Fruit fly (Drosophila melanogaster) whole organism, embryonic: ENCODE measurements around the gene tau.

Experiments used
- Atf-2 ChIP-seq: fragments of 200-800 bp; sonication (Bioruptor generic); optimal IDR thresholded peaks from 2 replicates; lab custom pipeline; 2016; ENCODE audit warnings: missing biosample characterization, missing genetic modification characterization
- BEAF-32 ChIP-seq: fragments of 200-800 bp; sonication (Bioruptor generic); optimal IDR thresholded peaks from 3 replicates; lab custom pipeline; 2017; ENCODE audit warnings: missing biosample characterization, missing genetic modification characterization, mild to moderate bottlenecking, moderate library complexity, missing genetic modification reagents
- Bgb ChIP-seq: fragments of 200-800 bp; sonication (Bioruptor generic); IDR thresholded peaks from 2 replicates; pipeline ENCODE4 v1.3.6; 2022; ENCODE audit warnings: missing biosample characterization, missing genetic modification characterization; ENCODE audit not compliant: partially characterized antibody
- CG10979 ChIP-seq: fragments of 200-800 bp; sonication (Bioruptor generic); optimal IDR thresholded peaks from 2 replicates; lab custom pipeline; 2018; ENCODE audit warnings: missing biosample characterization, mild to moderate bottlenecking, missing genetic modification characterization, moderate library complexity
- CG11093 ChIP-seq: fragments of 200-800 bp; sonication (Bioruptor generic); IDR thresholded peaks from 3 replicates; pipeline ENCODE4 v1.3.6; 2022; ENCODE audit warnings: missing biosample characterization, missing genetic modification characterization
- CG12219 ChIP-seq: fragments of 200-800 bp; sonication (Bioruptor generic); optimal IDR thresholded peaks from 3 replicates; lab custom pipeline; 2018; ENCODE audit warnings: missing biosample characterization, mild to moderate bottlenecking, missing genetic modification characterization
- CG12299 ChIP-seq: fragments of 200-800 bp; sonication (Bioruptor generic); optimal IDR thresholded peaks from 2 replicates; lab custom pipeline; 2018; ENCODE audit warnings: missing biosample characterization, mild to moderate bottlenecking, missing genetic modification characterization
- CG12391 ChIP-seq: fragments of 200-800 bp; sonication (Bioruptor generic); optimal IDR thresholded peaks from 3 replicates; lab custom pipeline; 2018; ENCODE audit warnings: missing biosample characterization, mild to moderate bottlenecking, missing genetic modification characterization, moderate library complexity
- CG13424 ChIP-seq: fragments of 200-800 bp; sonication (Bioruptor generic); optimal IDR thresholded peaks from 2 replicates; lab custom pipeline; 2019; ENCODE audit warnings: missing biosample characterization, mild to moderate bottlenecking, missing genetic modification characterization, moderate library complexity
- CG15269 ChIP-seq: fragments of 200-800 bp; sonication (Bioruptor generic); optimal IDR thresholded peaks from 2 replicates; lab custom pipeline; 2018; ENCODE audit warnings: missing biosample characterization, mild to moderate bottlenecking, missing genetic modification characterization, moderate library complexity
- CG1529 ChIP-seq: fragments of 200-800 bp; sonication (Bioruptor generic); optimal IDR thresholded peaks from 3 replicates; lab custom pipeline; 2018; ENCODE audit warnings: missing biosample characterization, missing genetic modification characterization
- CG17612 ChIP-seq: fragments of 200-800 bp; sonication (Bioruptor generic); IDR thresholded peaks from 2 replicates; pipeline ENCODE4 v1.3.6; 2022; ENCODE audit warnings: missing biosample characterization, missing genetic modification characterization
- CG18011 ChIP-seq: fragments of 200-800 bp; sonication (Bioruptor generic); optimal IDR thresholded peaks from 2 replicates; lab custom pipeline; 2017; ENCODE audit warnings: missing biosample characterization, missing genetic modification characterization, mild to moderate bottlenecking, moderate library complexity, missing genotype
- CG18619 ChIP-seq: fragments of 200-800 bp; sonication (Bioruptor generic); optimal IDR thresholded peaks from 3 replicates; lab custom pipeline; 2017; ENCODE audit warnings: missing biosample characterization, mild to moderate bottlenecking, missing genetic modification characterization
- CG2202 ChIP-seq: fragments of 200-800 bp; sonication (Bioruptor generic); optimal IDR thresholded peaks from 2 replicates; lab custom pipeline; 2018; ENCODE audit warnings: missing biosample characterization, mild to moderate bottlenecking, missing genetic modification characterization
- CG2712 ChIP-seq: fragments of 200-800 bp; optimal IDR thresholded peaks from 3 replicates; lab custom pipeline; 2019; ENCODE audit warnings: missing biosample characterization, mild to moderate bottlenecking, missing genetic modification characterization, moderate library complexity
- CG2875 ChIP-seq: fragments of 200-800 bp; sonication (Bioruptor generic); optimal IDR thresholded peaks from 2 replicates; lab custom pipeline; 2017; ENCODE audit warnings: missing biosample characterization, mild to moderate bottlenecking, missing genetic modification characterization, missing genetic modification reagents
- CG34422 ChIP-seq: fragments of 200-800 bp; sonication (Bioruptor generic); IDR thresholded peaks from 3 replicates; pipeline ENCODE4 v1.3.6; 2022; ENCODE audit warnings: missing biosample characterization, missing genetic modification characterization
- CG3995 ChIP-seq: fragments of 200-800 bp; sonication (Bioruptor generic); optimal IDR thresholded peaks from 3 replicates; lab custom pipeline; 2016; ENCODE audit warnings: missing biosample characterization, missing genetic modification characterization
- CG4328 ChIP-seq: fragments of 200-800 bp; sonication (Bioruptor generic); optimal IDR thresholded peaks from 3 replicates; lab custom pipeline; 2017; ENCODE audit warnings: missing biosample characterization, missing genetic modification reagents, missing genetic modification characterization
- CG4404 ChIP-seq: fragments of 200-800 bp; sonication (Bioruptor generic); IDR thresholded peaks from 2 replicates; pipeline ENCODE4 v1.3.6; 2022; ENCODE audit warnings: missing biosample characterization, missing genetic modification characterization
- CG4707 ChIP-seq: fragments of 200-800 bp; sonication (Bioruptor generic); optimal IDR thresholded peaks from 2 replicates; lab custom pipeline; 2018; ENCODE audit warnings: missing biosample characterization, mild to moderate bottlenecking, missing genetic modification characterization, moderate library complexity
- CG6654 ChIP-seq: fragments of 200-800 bp; sonication (Bioruptor generic); optimal IDR thresholded peaks from 2 replicates; lab custom pipeline; 2017; ENCODE audit warnings: missing biosample characterization, mild to moderate bottlenecking, missing genetic modification characterization
- CG6765 ChIP-seq: fragments of 200-800 bp; sonication (Bioruptor generic); optimal IDR thresholded peaks from 3 replicates; lab custom pipeline; 2017; ENCODE audit warnings: missing biosample characterization, mild to moderate bottlenecking, missing genetic modification characterization
- CG7963 ChIP-seq: fragments of 200-800 bp; sonication (Bioruptor generic); IDR thresholded peaks from 3 replicates; pipeline ENCODE4 v1.3.6; 2022; ENCODE audit warnings: missing biosample characterization, missing genetic modification characterization; ENCODE audit not compliant: partially characterized antibody
- CG9437 ChIP-seq: fragments of 200-800 bp; sonication (Bioruptor generic); optimal IDR thresholded peaks from 2 replicates; lab custom pipeline; 2018; ENCODE audit warnings: missing biosample characterization, mild to moderate bottlenecking, missing genetic modification characterization
- CrebB ChIP-seq: fragments of 200-800 bp; sonication (Bioruptor generic); optimal IDR thresholded peaks from 3 replicates; lab custom pipeline; 2018; ENCODE audit warnings: missing biosample characterization, mild to moderate bottlenecking, missing genetic modification characterization
- E2f1 ChIP-seq: fragments of 200-800 bp; sonication (Bioruptor generic); IDR thresholded peaks from 2 replicates; pipeline ENCODE4 v1.3.6; 2022; ENCODE audit warnings: missing biosample characterization, missing genetic modification characterization
- HLHmδ ChIP-seq: fragments of 200-800 bp; sonication (Bioruptor generic); optimal IDR thresholded peaks from 2 replicates; lab custom pipeline; 2018; ENCODE audit warnings: missing biosample characterization, mild to moderate bottlenecking, missing genetic modification characterization, moderate library complexity
- Lhr ChIP-seq: fragments of 200-800 bp; sonication (Bioruptor generic); optimal IDR thresholded peaks from 3 replicates; lab custom pipeline; 2017; ENCODE audit warnings: mild to moderate bottlenecking, missing biosample characterization, missing genetic modification reagents, missing genetic modification characterization
- Pdp1 ChIP-seq, 2 experiments: fragments of 200-800 bp; sonication (Bioruptor generic); optimal IDR thresholded peaks; 3 replicates each; lab custom pipeline; 2016; ENCODE audit warnings: missing biosample characterization in 2 of 2, missing genetic modification characterization in 2 of 2, mild to moderate bottlenecking in 1 of 2, moderate library complexity in 1 of 2
- Trl ChIP-seq, 3 experiments: fragments of >200 bp in 2 of 3; fragments of 200-800 bp in 1 of 3; sonication (Bioruptor generic) in 1 of 3; optimal IDR thresholded peaks; 2 replicates in 1 of 3; 3 replicates in 2 of 3; lab custom pipeline; 2016 to 2017; ENCODE audit warnings: missing biosample characterization in 1 of 3, missing genetic modification characterization in 1 of 3
- btn ChIP-seq: fragments of 200-800 bp; sonication (Bioruptor generic); optimal IDR thresholded peaks from 2 replicates; lab custom pipeline; 2016; ENCODE audit warnings: missing biosample characterization, missing genetic modification characterization
- chn ChIP-seq: fragments of 200-800 bp; sonication (Bioruptor generic); optimal IDR thresholded peaks from 2 replicates; lab custom pipeline; 2016; ENCODE audit warnings: missing biosample characterization, missing genetic modification characterization
- dmrt11E ChIP-seq: fragments of 200-800 bp; sonication (Bioruptor generic); optimal IDR thresholded peaks from 3 replicates; lab custom pipeline; 2018; ENCODE audit warnings: missing biosample characterization, mild to moderate bottlenecking, missing genetic modification characterization, moderate library complexity
- dysf ChIP-seq: fragments of 200-800 bp; sonication (Bioruptor generic); IDR thresholded peaks from 3 replicates; pipeline ENCODE4 v1.3.6; 2022; ENCODE audit warnings: missing biosample characterization, missing genetic modification characterization
- gce ChIP-seq: fragments of 200-800 bp; sonication (Bioruptor generic); IDR thresholded peaks from 3 replicates; pipeline ENCODE4 v1.3.6; 2022; ENCODE audit warnings: missing biosample characterization, missing genetic modification characterization
- gfzf ChIP-seq: fragments of 200-800 bp; sonication (Bioruptor generic); optimal IDR thresholded peaks from 2 replicates; lab custom pipeline; 2016; ENCODE audit warnings: missing biosample characterization, mild to moderate bottlenecking, missing genetic modification characterization, moderate library complexity
- mam ChIP-seq: fragments of 200-800 bp; sonication (Bioruptor generic); optimal IDR thresholded peaks from 3 replicates; lab custom pipeline; 2016; ENCODE audit warnings: missing biosample characterization, missing genetic modification characterization
- org-1 ChIP-seq: fragments of 200-800 bp; sonication (Bioruptor generic); optimal IDR thresholded peaks from 2 replicates; lab custom pipeline; 2017; ENCODE audit warnings: missing biosample characterization, missing genetic modification characterization
- otp ChIP-seq: fragments of 200-800 bp; sonication (Bioruptor generic); IDR thresholded peaks from 3 replicates; pipeline ENCODE4, ENCODE4 v1.3.6; 2022; ENCODE audit warnings: missing biosample characterization, missing genetic modification characterization
- prd ChIP-seq, 3 experiments: fragments of >200 bp in 2 of 3; fragments of 200-800 bp in 1 of 3; sonication (Bioruptor generic) in 1 of 3; optimal IDR thresholded peaks in 2 of 3; IDR thresholded peaks in 1 of 3; 2 replicates in 2 of 3; 3 replicates in 1 of 3; pipeline versions ENCODE4 v1.3.6 to Lab custom; 2017 to 2022; ENCODE audit warnings: missing biosample characterization in 1 of 3, missing genetic modification characterization in 1 of 3
- pzg ChIP-seq: fragments of 200-800 bp; sonication (Bioruptor generic); optimal IDR thresholded peaks from 3 replicates; lab custom pipeline; 2018; ENCODE audit warnings: missing biosample characterization, mild to moderate bottlenecking, missing genetic modification characterization, moderate library complexity
- row ChIP-seq: fragments of 200-800 bp; sonication (Bioruptor generic); IDR thresholded peaks from 3 replicates; pipeline ENCODE4 v1.3.6; 2022; ENCODE audit warnings: missing biosample characterization, missing genetic modification characterization
- sd ChIP-seq: fragments of 200-800 bp; sonication (Bioruptor generic); optimal IDR thresholded peaks from 3 replicates; lab custom pipeline; 2018; ENCODE audit warnings: missing biosample characterization, mild to moderate bottlenecking, missing genetic modification characterization, moderate library complexity
- sim ChIP-seq: fragments of 200-800 bp; sonication (Bioruptor generic); IDR thresholded peaks from 2 replicates; pipeline ENCODE4 v1.3.6; 2022; ENCODE audit warnings: missing biosample characterization, missing genetic modification characterization
- sob ChIP-seq: fragments of 200-800 bp; sonication (Bioruptor generic); IDR thresholded peaks from 2 replicates; pipeline ENCODE4 v1.3.6; 2022; ENCODE audit warnings: missing biosample characterization, missing genetic modification characterization
- stwl ChIP-seq: fragments of 200-800 bp; sonication (Bioruptor generic); optimal IDR thresholded peaks from 3 replicates; lab custom pipeline; 2018; ENCODE audit warnings: missing biosample characterization, mild to moderate bottlenecking, missing genetic modification characterization, moderate library complexity

tau gene

DNA sequence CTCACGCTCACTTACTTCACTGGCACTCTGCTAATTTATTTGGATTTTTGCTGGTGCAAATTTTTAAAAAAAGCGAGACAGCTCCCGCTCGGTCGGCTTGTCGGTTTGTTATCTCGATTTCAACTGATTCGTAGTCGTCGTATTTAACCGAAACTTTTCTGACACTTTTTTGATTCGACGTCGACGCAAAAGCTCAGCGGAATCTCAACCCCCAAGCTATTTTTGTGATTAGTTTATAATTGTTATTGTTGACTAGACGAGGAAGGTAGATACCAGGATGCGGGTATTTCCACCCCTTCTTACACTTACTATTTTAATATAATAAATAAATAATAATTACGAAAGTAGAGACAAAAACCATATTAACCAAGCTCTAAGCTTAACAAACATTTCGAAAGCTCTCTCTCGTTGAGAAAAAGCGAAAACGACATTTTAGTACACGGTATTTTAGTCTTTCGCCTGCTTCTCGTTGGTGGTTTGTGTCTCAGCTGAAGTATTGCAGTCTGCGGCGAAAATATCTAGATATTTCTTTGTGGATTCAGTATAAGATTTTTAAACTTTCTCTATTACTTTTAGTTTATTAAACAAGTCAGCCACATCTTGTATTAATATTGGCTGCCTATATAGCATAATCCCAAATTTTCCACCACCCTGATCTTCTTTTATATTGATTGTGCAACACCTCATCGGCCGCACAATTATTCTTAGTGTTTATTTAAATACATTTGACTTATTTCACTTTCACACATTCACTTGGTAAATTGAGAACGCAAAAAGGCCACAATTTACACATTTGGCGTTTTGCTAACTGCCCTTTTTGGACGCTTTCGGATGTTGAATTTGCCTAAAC is at the start of gene tau (continued):
- TF ChIP-seq mam (GFP tag; lab: Kevin White, UChicago) (no peak), CG15269 (no peak), pzg (peak; percentile 1), CG4328 (GFP tag; lab: Kevin White, UChicago) (no peak), CrebB (tag; lab: Kevin White, UChicago) (no peak), Trl (optimal IDR thresholded peaks at IDR 0.05; lab: Kevin White, UChicago) (peak in 1 of 2 experiments; percentile 6), Trl (GFP tag; optimal IDR thresholded peaks at IDR 0.05; lab: Kevin White, UChicago) (no peak), CG4707 (GFP tag; lab: Kevin White, UChicago) (no peak), CG18619 (GFP tag; lab: Kevin White, UChicago) (no peak), CG3995 (no peak), row (no peak), CG7963 (GFP tag; lab: Robert Waterston, UW) (no peak), CG13424 (no peak), BEAF-32 (GFP tag; lab: Kevin White, UChicago) (no peak), Lhr (no peak), CG2712 (tag; lab: Kevin White, UChicago) (no peak), otp (GFP tag; lab: Robert Waterston, UW) (no peak), org-1 (GFP tag; lab: Kevin White, UChicago) (no peak), CG18011 (GFP tag; lab: Kevin White, UChicago) (no peak), sd (tag; lab: Kevin White, UChicago) (no peak), sim (GFP tag; lab: Robert Waterston, UW) (no peak), CG12299 (tag; lab: Kevin White, UChicago) (no peak), CG6654 (GFP tag; lab: Kevin White, UChicago) (no peak), E2f1 (GFP tag; lab: Robert Waterston, UW) (no peak), prd (optimal IDR thresholded peaks at IDR 0.05; lab: Kevin White, UChicago) (no peak), prd (GFP tag; IDR thresholded peaks at IDR 0.05; lab: Robert Waterston, UW) (no peak), dysf (no peak), CG10979 (tag; lab: Kevin White, UChicago) (no peak), sob (GFP tag; lab: Robert Waterston, UW) (peak; percentile 60; the same call in 1 of the 2 replicates), stwl (tag; lab: Kevin White, UChicago) (no peak), Pdp1 (GFP tag; optimal IDR thresholded peaks at IDR 0.05; lab: Kevin White, UChicago) (peak in 1 of 2 experiments; percentile 78), btn (GFP tag; lab: Kevin White, UChicago) (no peak), dmrt11E (tag; lab: Kevin White, UChicago) (no peak), CG12391 (tag; lab: Kevin White, UChicago) (no peak), gfzf (peak; percentile 20), gce (no peak), CG4404 (GFP tag; lab: Robert Waterston, UW) (no peak), CG2875 (no peak), CG6765 (GFP tag; lab: Kevin White, UChicago) (no peak), chn (no peak), CG34422 (GFP tag; lab: Robert Waterston, UW) (no peak), HLHmδ (GFP tag; lab: Kevin White, UChicago) (no peak), CG12219 (GFP tag; lab: Kevin White, UChicago) (no peak), CG11093 (GFP tag; lab: Robert Waterston, UW) (no peak), Atf-2 (no peak), CG2202 (no peak), CG17612 (GFP tag; lab: Robert Waterston, UW) (no peak), CG1529 (no peak), CG9437 (GFP tag; lab: Kevin White, UChicago) (no peak), Bgb (peak; percentile 20; the same call in 1 of the 2 replicates)
